Fruit fly (Drosophila melanogaster) whole organism, embryonic: ENCODE results near the gene Lip2.

Source experiments
- Abd-B ChIP-seq: fragments of 200-800 bp; sonication (Bioruptor generic); optimal IDR thresholded peaks from 2 replicates; lab custom pipeline; 2018; ENCODE audit warnings: missing biosample characterization, mild to moderate bottlenecking, missing genetic modification characterization, moderate library complexity
- Awh ChIP-seq: fragments of 200-800 bp; sonication (Bioruptor generic); IDR thresholded peaks from 2 replicates; pipeline ENCODE4, ENCODE4 v1.3.6; 2022; ENCODE audit warnings: missing biosample characterization, missing genetic modification characterization
- Bteb2 ChIP-seq: fragments of 200-800 bp; sonication (Bioruptor generic); optimal IDR thresholded peaks from 2 replicates; lab custom pipeline; 2016; ENCODE audit warnings: missing biosample characterization, missing genetic modification characterization
- C15 ChIP-seq: fragments of 200-800 bp; sonication (Bioruptor generic); IDR thresholded peaks from 3 replicates; pipeline ENCODE4 v1.3.6; 2022; ENCODE audit warnings: missing biosample characterization, missing genetic modification characterization
- CG11085 ChIP-seq: fragments of 200-800 bp; sonication (Bioruptor generic); IDR thresholded peaks from 2 replicates; pipeline ENCODE4 v1.3.6; 2022; ENCODE audit warnings: missing biosample characterization, missing genetic modification characterization
- CG12391 ChIP-seq: fragments of 200-800 bp; sonication (Bioruptor generic); optimal IDR thresholded peaks from 3 replicates; lab custom pipeline; 2018; ENCODE audit warnings: missing biosample characterization, mild to moderate bottlenecking, missing genetic modification characterization, moderate library complexity
- CG16815 ChIP-seq: fragments of 200-800 bp; sonication (Bioruptor generic); optimal IDR thresholded peaks from 3 replicates; lab custom pipeline; 2017; ENCODE audit warnings: missing biosample characterization, mild to moderate bottlenecking, missing genetic modification characterization
- CG17385 ChIP-seq: fragments of 200-800 bp; sonication (Bioruptor generic); optimal IDR thresholded peaks from 3 replicates; lab custom pipeline; 2018; ENCODE audit warnings: missing biosample characterization, mild to moderate bottlenecking, missing genetic modification characterization
- CG30403 ChIP-seq: fragments of 200-800 bp; sonication (Bioruptor generic); optimal IDR thresholded peaks from 3 replicates; lab custom pipeline; 2016; ENCODE audit warnings: missing biosample characterization, missing genetic modification characterization
- CG3847 ChIP-seq: fragments of 200-800 bp; sonication (Bioruptor generic); IDR thresholded peaks from 2 replicates; pipeline ENCODE4 v1.3.6; 2022; ENCODE audit warnings: missing biosample characterization, missing genetic modification characterization
- CG4424 ChIP-seq: fragments of 200-800 bp; sonication (Bioruptor generic); optimal IDR thresholded peaks from 3 replicates; lab custom pipeline; 2016; ENCODE audit warnings: missing biosample characterization, missing genetic modification characterization
- CG4730 ChIP-seq: fragments of 200-800 bp; sonication (Bioruptor generic); IDR thresholded peaks from 2 replicates; pipeline ENCODE4 v1.3.6; 2022; ENCODE audit warnings: missing biosample characterization, missing genetic modification characterization
- CG6175 ChIP-seq: fragments of 200-800 bp; sonication (Bioruptor generic); IDR thresholded peaks from 3 replicates; pipeline ENCODE4 v1.3.6; 2022; ENCODE audit warnings: missing biosample characterization, missing genetic modification characterization
- CG7556 ChIP-seq: fragments of 200-800 bp; sonication (Bioruptor generic); optimal IDR thresholded peaks from 2 replicates; lab custom pipeline; 2017; ENCODE audit warnings: missing biosample characterization, mild to moderate bottlenecking, missing genetic modification characterization
- CG8281 ChIP-seq: fragments of 200-800 bp; sonication (Bioruptor generic); optimal IDR thresholded peaks from 2 replicates; lab custom pipeline; 2018; ENCODE audit warnings: missing biosample characterization, mild to moderate bottlenecking, missing genetic modification characterization, moderate library complexity
- CG9876 ChIP-seq: fragments of 200-800 bp; sonication (Bioruptor generic); optimal IDR thresholded peaks from 2 replicates; lab custom pipeline; 2016; ENCODE audit warnings: missing biosample characterization, missing genetic modification characterization
- D ChIP-seq, 2 experiments: fragments of 200-800 bp in 1 of 2; fragments of >200 bp in 1 of 2; sonication (Bioruptor generic) in 1 of 2; optimal IDR thresholded peaks; 2 replicates in 1 of 2; 3 replicates in 1 of 2; lab custom pipeline; 2017; ENCODE audit warnings: mild to moderate bottlenecking in 1 of 2, missing biosample characterization in 1 of 2, missing genetic modification characterization in 1 of 2, missing genetic modification reagents in 1 of 2
- D19A ChIP-seq: fragments of 200-800 bp; optimal IDR thresholded peaks from 3 replicates; lab custom pipeline; 2019; ENCODE audit warnings: missing biosample characterization, mild to moderate bottlenecking, missing genetic modification characterization, moderate library complexity
- Dip3 ChIP-seq: fragments of 200-800 bp; sonication (Bioruptor generic); optimal IDR thresholded peaks from 3 replicates; lab custom pipeline; 2016; ENCODE audit warnings: missing biosample characterization, missing genetic modification characterization
- Hand ChIP-seq: fragments of 200-800 bp; sonication (Bioruptor generic); optimal IDR thresholded peaks from 2 replicates; lab custom pipeline; 2017; ENCODE audit warnings: mild to moderate bottlenecking, missing biosample characterization, missing genetic modification reagents, missing genetic modification characterization
- MESR4 ChIP-seq: fragments of 200-800 bp; sonication (Bioruptor generic); optimal IDR thresholded peaks from 2 replicates; lab custom pipeline; 2018; ENCODE audit warnings: missing biosample characterization, mild to moderate bottlenecking, missing genetic modification characterization, moderate library complexity
- MTF-1 ChIP-seq: fragments of 200-800 bp; sonication (Bioruptor generic); optimal IDR thresholded peaks from 2 replicates; lab custom pipeline; 2018; ENCODE audit warnings: missing biosample characterization, mild to moderate bottlenecking, missing genetic modification characterization, borderline replicate concordance
- Mes4 ChIP-seq: fragments of 200-800 bp; sonication (Bioruptor generic); optimal IDR thresholded peaks from 2 replicates; lab custom pipeline; 2016; ENCODE audit warnings: missing biosample characterization, missing genetic modification characterization
- Myb ChIP-seq: fragments of 200-800 bp; sonication (Bioruptor generic); optimal IDR thresholded peaks from 2 replicates; lab custom pipeline; 2016; ENCODE audit warnings: missing biosample characterization, missing genetic modification characterization
- Ravus ChIP-seq: fragments of 200-800 bp; sonication (Bioruptor generic); IDR thresholded peaks from 2 replicates; pipeline ENCODE4 v1.3.6; 2022; ENCODE audit warnings: missing biosample characterization, missing genetic modification characterization
- Taf1 ChIP-seq: fragments of 200-800 bp; sonication (Bioruptor generic); IDR thresholded peaks from 2 replicates; pipeline ENCODE4 v1.3.6; 2022; ENCODE audit warnings: missing biosample characterization, missing genetic modification characterization
- Tbp ChIP-seq: fragments of >200 bp; optimal IDR thresholded peaks from 2 replicates; lab custom pipeline; 2018; ENCODE audit warnings: missing biosample characterization, missing genetic modification characterization
- bsh ChIP-seq, 2 experiments: fragments of 200-800 bp; sonication (Bioruptor generic); optimal IDR thresholded peaks; 2 replicates each; lab custom pipeline; 2017 to 2018; ENCODE audit warnings: mild to moderate bottlenecking in 2 of 2, missing biosample characterization in 2 of 2, missing genetic modification characterization in 2 of 2, moderate library complexity in 1 of 2
- chn ChIP-seq: fragments of 200-800 bp; sonication (Bioruptor generic); optimal IDR thresholded peaks from 2 replicates; lab custom pipeline; 2016; ENCODE audit warnings: missing biosample characterization, missing genetic modification characterization
- corto ChIP-seq: fragments of 200-800 bp; sonication (Bioruptor generic); optimal IDR thresholded peaks from 2 replicates; lab custom pipeline; 2016; ENCODE audit warnings: missing biosample characterization, mild to moderate bottlenecking, missing genetic modification characterization, moderate library complexity
- dmrt11E ChIP-seq: fragments of 200-800 bp; sonication (Bioruptor generic); optimal IDR thresholded peaks from 3 replicates; lab custom pipeline; 2018; ENCODE audit warnings: missing biosample characterization, mild to moderate bottlenecking, missing genetic modification characterization, moderate library complexity
- ftz-f1 ChIP-seq: fragments of 200-800 bp; sonication (Bioruptor generic); optimal IDR thresholded peaks from 2 replicates; lab custom pipeline; 2016; ENCODE audit warnings: missing biosample characterization, missing genetic modification characterization
- hbn ChIP-seq: fragments of 200-800 bp; sonication (Bioruptor generic); IDR thresholded peaks from 2 replicates; pipeline ENCODE4 v1.3.6; 2022; ENCODE audit warnings: missing biosample characterization, missing genetic modification characterization; ENCODE audit not compliant: partially characterized antibody
- hth ChIP-seq: fragments of >200 bp; optimal IDR thresholded peaks from 2 replicates; lab custom pipeline; 2017; ENCODE audit warnings: inconsistent platforms
- insv ChIP-seq, 2 experiments: fragments of 200-800 bp; sonication (Bioruptor generic); optimal IDR thresholded peaks; 3 replicates each; lab custom pipeline; 2016 to 2018; ENCODE audit warnings: missing biosample characterization in 2 of 2, missing genetic modification characterization in 2 of 2
- lbe ChIP-seq: fragments of 200-800 bp; sonication (Bioruptor generic); optimal IDR thresholded peaks from 2 replicates; lab custom pipeline; 2016; ENCODE audit warnings: missing biosample characterization, mild to moderate bottlenecking, missing genetic modification characterization
- lmd ChIP-seq: fragments of 200-800 bp; sonication (Bioruptor generic); IDR thresholded peaks from 2 replicates; pipeline ENCODE4 v1.3.6; 2022; ENCODE audit warnings: missing biosample characterization, missing genetic modification characterization
- odd ChIP-seq: fragments of 200-800 bp; sonication (Bioruptor generic); optimal IDR thresholded peaks from 2 replicates; lab custom pipeline; 2017; ENCODE audit warnings: missing biosample characterization, mild to moderate bottlenecking, missing genetic modification characterization
- peb ChIP-seq: fragments of 200-800 bp; sonication (Bioruptor generic); IDR thresholded peaks from 2 replicates; pipeline ENCODE4 v1.3.6; 2022; ENCODE audit warnings: missing biosample characterization, missing genetic modification characterization
- psq ChIP-seq: fragments of 200-800 bp; sonication (Bioruptor generic); optimal IDR thresholded peaks from 2 replicates; lab custom pipeline; 2017; ENCODE audit warnings: missing biosample characterization, missing genetic modification characterization
- pum ChIP-seq: fragments of 200-800 bp; sonication (Bioruptor generic); optimal IDR thresholded peaks from 2 replicates; lab custom pipeline; 2016; ENCODE audit warnings: missing biosample characterization, missing genetic modification characterization
- pzg ChIP-seq: fragments of 200-800 bp; sonication (Bioruptor generic); optimal IDR thresholded peaks from 3 replicates; lab custom pipeline; 2018; ENCODE audit warnings: missing biosample characterization, mild to moderate bottlenecking, missing genetic modification characterization, moderate library complexity
- ranshi ChIP-seq: fragments of 200-800 bp; sonication (Bioruptor generic); IDR thresholded peaks from 2 replicates; pipeline ENCODE4 v1.3.6; 2022; ENCODE audit warnings: missing biosample characterization, missing genetic modification characterization
- stc ChIP-seq: fragments of 200-800 bp; sonication (Bioruptor generic); IDR thresholded peaks from 2 replicates; pipeline ENCODE4 v1.3.6; 2022; ENCODE audit warnings: missing biosample characterization, missing genetic modification characterization
- tna ChIP-seq: fragments of 200-800 bp; sonication (Bioruptor generic); IDR thresholded peaks from 2 replicates; pipeline ENCODE4 v1.3.6; 2022; ENCODE audit warnings: missing biosample characterization, missing genetic modification characterization; ENCODE audit not compliant: partially characterized antibody
- tup ChIP-seq: fragments of 200-800 bp; sonication (Bioruptor generic); optimal IDR thresholded peaks from 2 replicates; lab custom pipeline; 2016; ENCODE audit warnings: missing biosample characterization, mild to moderate bottlenecking, missing genetic modification characterization, moderate library complexity
- vfl ChIP-seq: fragments of 200-800 bp; sonication (Bioruptor generic); optimal IDR thresholded peaks from 2 replicates; lab custom pipeline; 2016; ENCODE audit warnings: missing biosample characterization, missing genetic modification characterization
- vnd ChIP-seq: fragments of 200-800 bp; sonication (Bioruptor generic); IDR thresholded peaks from 3 replicates; pipeline ENCODE4 v1.3.6; 2022; ENCODE audit warnings: missing biosample characterization, missing genetic modification characterization; ENCODE audit not compliant: partially characterized antibody
- wdn ChIP-seq: fragments of 200-800 bp; sonication (Bioruptor generic); IDR thresholded peaks from 2 replicates; pipeline ENCODE4 v1.3.6; 2022; ENCODE audit warnings: missing biosample characterization, missing genetic modification characterization
- zen ChIP-seq: fragments of 200-800 bp; sonication (Bioruptor generic); optimal IDR thresholded peaks from 3 replicates; lab custom pipeline; 2018; ENCODE audit warnings: missing biosample characterization, mild to moderate bottlenecking, missing genetic modification characterization, moderate library complexity

The Lip2 gene

dm6 chr2L:10703281-10703680 is 6.0 kb downstream of the Lip2 start, which contains the start of gene CG6415 (continued):
- TF ChIP-seq chn (GFP tag; lab: Kevin White, UChicago) (peak; percentile 52), Awh (peak; percentile 76), CG9876 (GFP tag; lab: Kevin White, UChicago) (peak; percentile 57), vfl (GFP tag; lab: Kevin White, UChicago) (no peak), pzg (GFP tag; lab: Kevin White, UChicago) (no peak), Hand (no peak), MESR4 (GFP tag; lab: Kevin White, UChicago) (no peak), tup (GFP tag; lab: Kevin White, UChicago) (peak; percentile 36), Bteb2 (GFP tag; lab: Kevin White, UChicago) (peak; percentile 45), ranshi (GFP tag; lab: Robert Waterston, UW) (peak; percentile 64), Tbp (GFP tag; lab: Kevin White, UChicago) (no peak), corto (no peak), lmd (GFP tag; lab: Robert Waterston, UW) (peak; percentile 74), MTF-1 (GFP tag; lab: Kevin White, UChicago) (peak; percentile 50), lbe (peak; percentile 47), hbn (GFP tag; lab: Robert Waterston, UW) (no peak), Taf1 (peak; percentile 17; the same call in 1 of the 2 replicates), CG6175 (no peak), odd (peak; percentile 30), peb (GFP tag; lab: Robert Waterston, UW) (0 out of 2 replicates have a peak, but pooled peaks have one; percentile 21), CG11085 (peak; percentile 72), bsh (GFP tag; optimal IDR thresholded peaks at IDR 0.05; lab: Kevin White, UChicago) (peak in 1 of 2 experiments; percentile 83), CG4424 (GFP tag; lab: Kevin White, UChicago) (peak; percentile 78), psq (GFP tag; lab: Kevin White, UChicago) (no peak), pum (GFP tag; lab: Kevin White, UChicago) (peak; percentile 44), CG30403 (GFP tag; lab: Kevin White, UChicago) (peak; percentile 69), CG17385 (peak; percentile 63), CG3847 (GFP tag; lab: Robert Waterston, UW) (peak; percentile 54), CG16815 (GFP tag; lab: Kevin White, UChicago) (peak; percentile 31), Myb (peak; percentile 45), insv (GFP tag; optimal IDR thresholded peaks at IDR 0.05; lab: Kevin White, UChicago) (no peak), Ravus (peak; percentile 4; the same call in 1 of the 2 replicates), wdn (GFP tag; lab: Robert Waterston, UW) (peak; percentile 36; the same call in 1 of the 2 replicates), D (optimal IDR thresholded peaks at IDR 0.05; lab: Kevin White, UChicago) (no peak), D (GFP tag; optimal IDR thresholded peaks at IDR 0.05; lab: Kevin White, UChicago) (peak; percentile 68), Abd-B (GFP tag; lab: Kevin White, UChicago) (peak; percentile 48), D19A (tag; lab: Kevin White, UChicago) (no peak), ftz-f1 (GFP tag; lab: Kevin White, UChicago) (no peak), Dip3 (GFP tag; lab: Kevin White, UChicago) (peak; percentile 63), CG12391 (tag; lab: Kevin White, UChicago) (peak; percentile 76), vnd (GFP tag; lab: Robert Waterston, UW) (no peak), CG8281 (tag; lab: Kevin White, UChicago) (peak; percentile 58), dmrt11E (tag; lab: Kevin White, UChicago) (peak; percentile 80), Mes4 (GFP tag; lab: Kevin White, UChicago) (peak; percentile 54), zen (tag; lab: Kevin White, UChicago) (peak; percentile 81), CG4730 (GFP tag; lab: Robert Waterston, UW) (peak; percentile 54), stc (peak; percentile 39; the same call in 1 of the 2 replicates), hth (no peak), tna (GFP tag; lab: Robert Waterston, UW) (no peak), C15 (GFP tag; lab: Robert Waterston, UW) (peak; percentile 70; the same call in 2 of the 3 replicates), CG7556 (GFP tag; lab: Kevin White, UChicago) (peak; percentile 70)
